Worm (Caenorhabditis elegans) whole organism, mixed stage, embryonic: Measurements from ENCODE around the gene T18D3.9.

Source experiments
- blmp-1 ChIP-seq: fragments of 150-350 bp; optimal IDR thresholded peaks from 2 replicates; lab custom pipeline; 2014; ENCODE audit warnings: missing biosample characterization, missing genetic modification characterization
- ces-1 ChIP-seq: fragments of 150-350 bp; optimal IDR thresholded peaks from 2 replicates; lab custom pipeline; 2014; ENCODE audit warnings: missing biosample characterization, missing genetic modification reagents, missing genetic modification characterization
- nhr-76 ChIP-seq: sonication (generic microtip); optimal IDR thresholded peaks from 2 replicates; lab custom pipeline; 2017; ENCODE audit warnings: missing biosample characterization, missing genetic modification characterization
- pha-4 ChIP-seq: fragments of 150-350 bp; optimal IDR thresholded peaks from 2 replicates; lab custom pipeline; 2018; ENCODE audit warnings: missing biosample characterization, missing genetic modification reagents, missing genetic modification characterization

- TF ChIP-seq pha-4 (tag; lab: Kevin White, UChicago) (no peak), blmp-1 (no peak), ces-1 (GFP tag; lab: Kevin White, UChicago) (no peak), nhr-76 (no peak)
Measured at ce11 chrX:12463504-12463903, 9.2 kb upstream of the T18D3.9 start, which contains the start of gene T18D3.5.
